Fruit fly (Drosophila melanogaster): ENCODE measurements around the gene CG1116.

CG1116 gene

dm6 chr3R:5216308-5216765 lies 3.1 kb upstream of the CG1116 start (continued):
- TF ChIP-seq CG9817 (tag; optimal IDR thresholded peaks at IDR 0.05) (no peak), BEAF-32 (GFP tag; optimal IDR thresholded peaks at IDR 0.05) (peak; percentile 29), zen2 (GFP tag; IDR thresholded peaks at IDR 0.05; ENCODE audit: partially characterized antibody) (peak; percentile 58), CG12769 (tag; optimal IDR thresholded peaks at IDR 0.05) (peak; percentile 6), Kr (GFP tag; optimal IDR thresholded peaks at IDR 0.05) (peak; percentile 16), nerfin-1 (tag; optimal IDR thresholded peaks at IDR 0.05) (peak; percentile 76), CG4424 (GFP tag; optimal IDR thresholded peaks at IDR 0.05) (peak; percentile 89), CG34224 (GFP tag; IDR thresholded peaks at IDR 0.05; ENCODE audit: partially characterized antibody) (peak; percentile 40; the same call in 1 of the 3 replicates), MTF-1 (GFP tag; optimal IDR thresholded peaks at IDR 0.05; ENCODE audit: borderline replicate concordance) (no peak), Jarid2 (GFP tag; optimal IDR thresholded peaks at IDR 0.05) (no peak), hb (GFP tag; IDR thresholded peaks at IDR 0.05; ENCODE audit: partially characterized antibody) (no peak), Dll (GFP tag; IDR thresholded peaks at IDR 0.05; ENCODE audit: partially characterized antibody) (0 out of 4 replicates have a peak, but pooled peaks have one; percentile 16), Sry-β (GFP tag; optimal IDR thresholded peaks at IDR 0.05) (peak; percentile 16), vnd (GFP tag; IDR thresholded peaks at IDR 0.05; ENCODE audit: partially characterized antibody) (no peak), CG12104 (GFP tag; optimal IDR thresholded peaks at IDR 0.05) (no peak), Trl (optimal IDR thresholded peaks at IDR 0.05) (peak; percentile 81 to 91), Trl (GFP tag; optimal IDR thresholded peaks at IDR 0.05) (no peak), gsb-n (tag; optimal IDR thresholded peaks at IDR 0.05) (no peak), kni (GFP tag; optimal IDR thresholded peaks at IDR 0.05) (peak; percentile 11)

DNA sequence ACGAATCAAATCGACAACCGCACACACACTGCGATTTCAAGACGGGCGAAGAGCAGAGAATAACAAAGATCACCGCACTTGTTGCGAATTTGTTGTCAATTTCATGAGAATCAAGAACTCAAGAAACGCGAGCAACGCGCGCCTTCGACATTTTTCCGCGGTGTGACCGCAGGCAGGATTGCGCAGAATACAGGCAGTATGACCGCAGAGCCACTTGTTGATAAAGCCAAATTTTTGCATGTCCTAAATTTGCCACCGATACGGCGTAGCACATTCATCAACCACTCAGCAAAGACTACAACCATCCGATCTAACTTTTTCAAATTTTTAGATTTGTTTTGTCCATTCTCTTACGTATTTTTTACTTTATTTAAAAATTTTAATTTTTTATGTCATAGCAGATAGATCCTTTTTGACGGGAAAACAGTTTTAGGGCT lies 2.2 kb upstream of the CG1116 start, which contains the start of gene cno:
Gene cno (minus strand): TSS at position 179 of the 437 bp plus-strand sequence.
- no peak for TF ChIP-seq shn (GFP tag; optimal IDR thresholded peaks at IDR 0.05)
- TF ChIP-seq dmrt11E (tag; optimal IDR thresholded peaks at IDR 0.05), result no peak
- no peak for TF ChIP-seq CG18011 (GFP tag; optimal IDR thresholded peaks at IDR 0.05)
- TF ChIP-seq seq (GFP tag; IDR thresholded peaks at IDR 0.05), result no peak; the same call in 1 of the 2 replicates
- peak; percentile 72 for TF ChIP-seq CG15514 (GFP tag; optimal IDR thresholded peaks at IDR 0.05)
- no peak for TF ChIP-seq ara (GFP tag; IDR thresholded peaks at IDR 0.05)
- TF ChIP-seq CG11247 (GFP tag; IDR thresholded peaks at IDR 0.05), result no peak
- TF ChIP-seq dysf (GFP tag; IDR thresholded peaks at IDR 0.05), result no peak
- TF ChIP-seq dm (GFP tag; optimal IDR thresholded peaks at IDR 0.05), result peak; percentile 6
- TF ChIP-seq Taf1 (GFP tag; IDR thresholded peaks at IDR 0.05), result no peak
- no peak for TF ChIP-seq CG12299 (tag; optimal IDR thresholded peaks at IDR 0.05)
- no peak for TF ChIP-seq eve (GFP tag; optimal IDR thresholded peaks at IDR 0.05)
- peak; percentile 28 for TF ChIP-seq CHES-1-like (GFP tag; optimal IDR thresholded peaks at IDR 0.05)
- no peak for TF ChIP-seq CG1024 (GFP tag; IDR thresholded peaks at IDR 0.05)
- TF ChIP-seq sr (GFP tag; IDR thresholded peaks at IDR 0.05), result no peak
- peak; percentile 28 for TF ChIP-seq fd64A (GFP tag; optimal IDR thresholded peaks at IDR 0.05)
- peak; percentile 17 for TF ChIP-seq CG12769 (tag; optimal IDR thresholded peaks at IDR 0.05)
- no peak for TF ChIP-seq org-1 (GFP tag; optimal IDR thresholded peaks at IDR 0.05)
- TF ChIP-seq Six4 (GFP tag; optimal IDR thresholded peaks at IDR 0.05), result no peak
- TF ChIP-seq Dp (GFP tag; optimal IDR thresholded peaks at IDR 0.05), result peak; percentile 81
- TF ChIP-seq Nf-YB (GFP tag; optimal IDR thresholded peaks at IDR 0.05), result no peak
- no peak for TF ChIP-seq CG4617 (GFP tag; optimal IDR thresholded peaks at IDR 0.05; ENCODE audit: borderline replicate concordance)
- TF ChIP-seq z (GFP tag; IDR thresholded peaks at IDR 0.05), result no peak
- no peak for TF ChIP-seq CG8478 (optimal IDR thresholded peaks at IDR 0.05)
- TF ChIP-seq lov (optimal IDR thresholded peaks at IDR 0.05), result no peak
- no peak for TF ChIP-seq lov (GFP tag; IDR thresholded peaks at IDR 0.05)
- peak; percentile 4 to 19 for TF ChIP-seq bsh (GFP tag; optimal IDR thresholded peaks at IDR 0.05)
- no peak for TF ChIP-seq CG6175 (GFP tag; IDR thresholded peaks at IDR 0.05)
- no peak for TF ChIP-seq cwo (GFP tag; optimal IDR thresholded peaks at IDR 0.05)
- TF ChIP-seq Adf1 (GFP tag; IDR thresholded peaks at IDR 0.05), result peak; percentile 90
- TF ChIP-seq CG1233 (GFP tag; optimal IDR thresholded peaks at IDR 0.05), result no peak
- no peak for TF ChIP-seq tup (GFP tag; optimal IDR thresholded peaks at IDR 0.05)
